Fruit fly (Drosophila melanogaster) whole organism, wandering third instar larva: ENCODE measurements around the gene Gbp3.

ENCODE experiments used
- Abd-B ChIP-seq: fragments of >200 bp; optimal IDR thresholded peaks from 2 replicates; lab custom pipeline; 2017; ENCODE audit warnings: missing biosample characterization, missing genetic modification characterization
- CG32264 ChIP-seq: fragments of 200-800 bp; sonication (Bioruptor generic); optimal IDR thresholded peaks from 2 replicates; lab custom pipeline; 2016; ENCODE audit warnings: missing biosample characterization, missing genetic modification characterization
- CG9705 ChIP-seq: fragments of 200-800 bp; sonication (Bioruptor generic); optimal IDR thresholded peaks from 2 replicates; lab custom pipeline; 2018; ENCODE audit warnings: missing biosample characterization, mild to moderate bottlenecking, missing genetic modification characterization
- CrebA ChIP-seq: fragments of 200-800 bp; sonication (Bioruptor generic); optimal IDR thresholded peaks from 2 replicates; lab custom pipeline; 2016; ENCODE audit warnings: missing biosample characterization, mild to moderate bottlenecking, missing genetic modification characterization, borderline replicate concordance
- Dfd ChIP-seq: fragments of >200 bp; optimal IDR thresholded peaks from 2 replicates; lab custom pipeline; 2017; ENCODE audit warnings: missing biosample characterization, missing genetic modification characterization
- Hnf4 ChIP-seq: fragments of 200-800 bp; sonication (Bioruptor generic); optimal IDR thresholded peaks from 2 replicates; lab custom pipeline; 2016; ENCODE audit warnings: missing biosample characterization, mild to moderate bottlenecking, missing genetic modification characterization
- Hr78 ChIP-seq: fragments of >200 bp; optimal IDR thresholded peaks from 2 replicates; lab custom pipeline; 2017; ENCODE audit warnings: missing biosample characterization, missing genetic modification characterization
- Hr83 ChIP-seq: fragments of 200-300 bp; sonication (Bioruptor generic); optimal IDR thresholded peaks from 2 replicates; lab custom pipeline; 2016; ENCODE audit warnings: missing biosample characterization, mild to moderate bottlenecking, missing genetic modification characterization, moderate library complexity; ENCODE audit not compliant: poor library complexity, severe bottlenecking
- Jra ChIP-seq: sonication (Bioruptor generic); optimal IDR thresholded peaks from 2 replicates; lab custom pipeline; 2016; ENCODE audit warnings: missing biosample characterization, missing genetic modification characterization
- Mio ChIP-seq: sonication (Bioruptor generic); optimal IDR thresholded peaks from 2 replicates; lab custom pipeline; 2016; ENCODE audit warnings: missing biosample characterization, missing genetic modification characterization
- Myc ChIP-seq: fragments of >200 bp; optimal IDR thresholded peaks from 2 replicates; lab custom pipeline; 2017
- N ChIP-seq: fragments of >200 bp; optimal IDR thresholded peaks from 2 replicates; lab custom pipeline; 2018; ENCODE audit warnings: missing biosample characterization, missing external identifiers, missing genetic modification characterization
- Rel ChIP-seq, 2 experiments: fragments of 200-800 bp; sonication (Bioruptor generic) in 1 of 2; optimal IDR thresholded peaks; 2 replicates in 1 of 2; 3 replicates in 1 of 2; lab custom pipeline; 2016 to 2019; ENCODE audit warnings: mild to moderate bottlenecking in 2 of 2, missing biosample characterization in 2 of 2, missing genetic modification characterization in 2 of 2, moderate library complexity in 1 of 2
- Sp1 ChIP-seq: fragments of 200-800 bp; sonication (Bioruptor generic); optimal IDR thresholded peaks from 3 replicates; lab custom pipeline; 2019; ENCODE audit warnings: missing biosample characterization, mild to moderate bottlenecking, missing genetic modification characterization, moderate library complexity
- Vsx2 ChIP-seq: fragments of 200-300, 225-300 bp; sonication (Bioruptor generic); optimal IDR thresholded peaks from 2 replicates; lab custom pipeline; 2018; ENCODE audit warnings: missing biosample characterization, missing genetic modification characterization; ENCODE audit not compliant: partially characterized antibody
- br ChIP-seq: fragments of 200-800 bp; sonication (Bioruptor generic); optimal IDR thresholded peaks from 2 replicates; lab custom pipeline; 2016; ENCODE audit warnings: missing biosample characterization, missing genetic modification characterization
- brk ChIP-seq: fragments of 200-800 bp; sonication (Bioruptor generic); optimal IDR thresholded peaks from 2 replicates; lab custom pipeline; 2016; ENCODE audit warnings: missing biosample characterization, mild to moderate bottlenecking, missing genetic modification characterization
- dl ChIP-seq, 2 experiments: fragments of 175-275, 200-275 bp in 1 of 2; fragments of 200-275 bp in 1 of 2; sonication (Bioruptor generic); optimal IDR thresholded peaks; lab custom pipeline; 2018; ENCODE audit warnings: mild to moderate bottlenecking in 2 of 2, missing biosample characterization in 2 of 2, missing genetic modification characterization in 2 of 2, moderate library complexity in 2 of 2; ENCODE audit not compliant: partially characterized antibody in 2 of 2, insufficient read depth in 1 of 2
- dmrt93B ChIP-seq: fragments of 200-800 bp; sonication (Bioruptor generic); optimal IDR thresholded peaks from 2 replicates; lab custom pipeline; 2018; ENCODE audit warnings: missing biosample characterization, mild to moderate bottlenecking, missing genetic modification characterization
- dsf ChIP-seq: sonication (Bioruptor generic); optimal IDR thresholded peaks from 2 replicates; lab custom pipeline; 2016; ENCODE audit warnings: missing biosample characterization, missing genetic modification characterization, borderline replicate concordance
- ey ChIP-seq: fragments of 200-800 bp; sonication (Bioruptor generic); optimal IDR thresholded peaks from 2 replicates; lab custom pipeline; 2016; ENCODE audit warnings: missing biosample characterization, missing genetic modification characterization
- foxo ChIP-seq, 2 experiments: fragments of 200-800 bp; sonication (Bioruptor generic); optimal IDR thresholded peaks; 2 replicates in 1 of 2; 3 replicates in 1 of 2; lab custom pipeline; 2016 to 2017; ENCODE audit warnings: missing biosample characterization in 2 of 2, missing genetic modification characterization in 2 of 2
- fru ChIP-seq: fragments of 200-800 bp; sonication (Bioruptor generic); optimal IDR thresholded peaks from 3 replicates; lab custom pipeline; 2016; ENCODE audit warnings: missing biosample characterization, mild to moderate bottlenecking, missing genetic modification characterization
- h ChIP-seq: fragments of 200-800 bp; sonication (Bioruptor generic); optimal IDR thresholded peaks from 3 replicates; lab custom pipeline; 2016; ENCODE audit warnings: missing biosample characterization, mild to moderate bottlenecking, missing genetic modification characterization
- jim ChIP-seq: fragments of 175-275, 200-325 bp; sonication (Bioruptor generic); optimal IDR thresholded peaks from 2 replicates; lab custom pipeline; 2016; ENCODE audit warnings: missing biosample characterization, mild to moderate bottlenecking, missing genetic modification characterization
- lola ChIP-seq: fragments of >200 bp; optimal IDR thresholded peaks from 2 replicates; lab custom pipeline; 2017; ENCODE audit warnings: missing biosample characterization, missing genetic modification characterization
- pan ChIP-seq: fragments of >200 bp; optimal IDR thresholded peaks from 2 replicates; lab custom pipeline; 2017
- psq ChIP-seq: fragments of 200-800 bp; sonication (Bioruptor generic); optimal IDR thresholded peaks from 3 replicates; lab custom pipeline; 2017; ENCODE audit warnings: missing biosample characterization, mild to moderate bottlenecking, missing genetic modification characterization, moderate library complexity
- sage ChIP-seq: fragments of 200-800 bp; sonication (Bioruptor generic); optimal IDR thresholded peaks from 2 replicates; lab custom pipeline; 2016; ENCODE audit warnings: missing biosample characterization, mild to moderate bottlenecking, missing genetic modification characterization
- sv ChIP-seq: fragments of 200-800 bp; sonication (Bioruptor generic); optimal IDR thresholded peaks from 3 replicates; lab custom pipeline; 2016; ENCODE audit warnings: missing biosample characterization, missing genetic modification characterization
- tai ChIP-seq: sonication (Bioruptor generic); optimal IDR thresholded peaks from 2 replicates; lab custom pipeline; 2016; ENCODE audit warnings: missing biosample characterization, missing genetic modification characterization
- usp ChIP-seq: fragments of >200 bp; optimal IDR thresholded peaks from 2 replicates; lab custom pipeline; 2017; ENCODE audit warnings: missing biosample characterization, missing genetic modification characterization
- woc ChIP-seq: sonication (Bioruptor generic); optimal IDR thresholded peaks from 2 replicates; lab custom pipeline; 2016; ENCODE audit warnings: missing biosample characterization, mild to moderate bottlenecking, missing genetic modification characterization

Gbp3 gene

DNA sequence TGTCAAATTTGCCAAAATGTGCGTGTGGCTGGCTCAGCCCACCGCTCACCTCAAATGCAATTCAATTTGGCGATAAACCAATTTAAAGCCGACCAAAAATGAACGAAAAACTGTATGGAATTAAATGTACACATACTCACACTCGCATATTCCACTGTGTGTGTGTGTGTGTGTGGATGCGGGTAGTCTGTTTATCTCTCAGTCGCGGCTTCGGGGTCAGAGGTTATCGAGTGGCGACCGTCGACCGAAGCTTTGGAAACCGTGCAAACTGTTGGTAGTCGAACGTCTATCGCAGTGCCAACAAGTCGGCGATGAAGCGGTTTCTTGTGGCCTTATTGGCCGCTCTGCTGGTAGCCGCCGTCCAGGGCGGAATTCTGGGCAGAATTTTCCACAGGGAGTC is at the start of gene Gbp3:
Gene Gbp3, plus strand, starts transcription at position 274 of the 400 bp plus-strand sequence.
- TF ChIP-seq foxo (GFP tag; optimal IDR thresholded peaks at IDR 0.05; lab: Kevin White, UChicago), result no peak
- no peak for TF ChIP-seq sv
- TF ChIP-seq jim (GFP tag; lab: Kevin White, UChicago), result no peak
- no peak for TF ChIP-seq Rel (GFP tag; optimal IDR thresholded peaks at IDR 0.05; lab: Kevin White, UChicago)
- TF ChIP-seq Rel (tag; optimal IDR thresholded peaks at IDR 0.05; lab: Kevin White, UChicago), result no peak
- no peak for TF ChIP-seq Vsx2 (GFP tag; lab: Kevin White, UChicago)
- no peak for TF ChIP-seq tai (GFP tag; lab: Kevin White, UChicago)
- no peak for TF ChIP-seq dmrt93B (GFP tag; lab: Kevin White, UChicago)
- no peak for TF ChIP-seq Abd-B (GFP tag; lab: Kevin White, UChicago)
- no peak for TF ChIP-seq CG32264 (GFP tag; lab: Kevin White, UChicago)
- TF ChIP-seq CrebA (GFP tag; lab: Kevin White, UChicago), result no peak
- no peak for TF ChIP-seq h (GFP tag; lab: Kevin White, UChicago)
- TF ChIP-seq dl (GFP tag; optimal IDR thresholded peaks at IDR 0.05; lab: Kevin White, UChicago; ENCODE audit: insufficient read depth in 1 of 2, partially characterized antibody in 2 of 2), result no peak
- no peak for TF ChIP-seq br (GFP tag; lab: Kevin White, UChicago)
- no peak for TF ChIP-seq ey (GFP tag; lab: Kevin White, UChicago)
- no peak for TF ChIP-seq Hr78 (GFP tag; lab: Kevin White, UChicago)
- no peak for TF ChIP-seq sage (GFP tag; lab: Kevin White, UChicago)
- TF ChIP-seq Dfd (GFP tag; lab: Kevin White, UChicago), result no peak

DNA sequence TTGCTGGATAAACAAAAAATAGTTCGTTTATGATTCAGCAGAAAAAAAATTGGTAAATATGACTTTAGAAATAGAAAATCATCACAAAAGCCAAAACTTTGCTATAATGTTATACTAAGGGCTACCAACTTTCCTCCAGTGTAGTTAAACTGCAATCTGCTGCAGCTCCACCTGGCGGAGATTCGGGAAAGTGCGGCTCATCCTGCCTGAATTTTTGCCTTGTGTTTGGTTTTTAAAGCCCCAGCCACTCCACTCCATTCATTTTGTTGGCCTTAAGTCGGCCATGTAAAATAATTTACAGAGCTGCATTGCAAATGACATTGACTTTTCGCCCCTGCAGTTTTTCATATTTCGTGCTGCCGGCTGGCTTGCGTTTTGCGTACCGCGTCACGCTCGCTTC is 11.8 kb upstream of the Gbp3 start:
- no peak for TF ChIP-seq pan (lab: Kevin White, UChicago)
- no peak for TF ChIP-seq Rel (GFP tag; optimal IDR thresholded peaks at IDR 0.05; lab: Kevin White, UChicago)
- TF ChIP-seq Rel (tag; optimal IDR thresholded peaks at IDR 0.05; lab: Kevin White, UChicago), result no peak
- no peak for TF ChIP-seq N (GFP tag; lab: Kevin White, UChicago)
- no peak for TF ChIP-seq Abd-B (GFP tag; lab: Kevin White, UChicago)
- TF ChIP-seq, all 38 proteins: peak for 0

DNA sequence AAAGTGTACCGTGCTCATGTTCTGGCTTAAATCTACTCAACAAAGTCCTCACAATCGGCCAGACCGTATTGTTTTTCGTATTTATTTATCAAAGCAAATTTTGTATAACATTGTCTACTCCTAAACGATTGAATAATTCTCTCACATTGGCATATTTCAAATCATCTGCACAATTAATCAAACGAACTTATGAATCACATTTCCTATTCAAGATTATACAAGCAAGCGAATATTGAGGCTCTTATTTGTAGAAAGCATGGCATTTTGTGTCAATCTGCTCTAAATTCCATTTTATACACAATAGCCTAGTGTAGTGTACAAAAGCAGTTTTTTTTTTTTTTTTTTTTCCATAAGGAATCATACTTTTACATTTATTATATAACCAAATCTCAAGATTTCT is 11.1 kb upstream of the Gbp3 start, which contains the start of gene Tpl94D:
Gene Tpl94D, plus strand, starts transcription at position 301 of the 400 bp plus-strand sequence.
- TF ChIP-seq Sp1 (GFP tag; lab: Kevin White, UChicago) (no peak), CG32264 (GFP tag; lab: Kevin White, UChicago) (no peak), woc (no peak), Myc (no peak), Jra (GFP tag; lab: Kevin White, UChicago) (no peak), CG9705 (GFP tag; lab: Kevin White, UChicago) (no peak), Hr78 (GFP tag; lab: Kevin White, UChicago) (no peak), Abd-B (GFP tag; lab: Kevin White, UChicago) (no peak), fru (GFP tag; lab: Kevin White, UChicago) (no peak), dsf (no peak), pan (lab: Kevin White, UChicago) (no peak), Vsx2 (GFP tag; lab: Kevin White, UChicago) (no peak), Hr83 (no peak), h (GFP tag; lab: Kevin White, UChicago) (no peak), brk (GFP tag; lab: Kevin White, UChicago) (no peak), tai (GFP tag; lab: Kevin White, UChicago) (no peak), lola (GFP tag; lab: Kevin White, UChicago) (no peak), psq (GFP tag; lab: Kevin White, UChicago) (no peak)
- TF ChIP-seq, all 38 proteins: peak for 0

DNA sequence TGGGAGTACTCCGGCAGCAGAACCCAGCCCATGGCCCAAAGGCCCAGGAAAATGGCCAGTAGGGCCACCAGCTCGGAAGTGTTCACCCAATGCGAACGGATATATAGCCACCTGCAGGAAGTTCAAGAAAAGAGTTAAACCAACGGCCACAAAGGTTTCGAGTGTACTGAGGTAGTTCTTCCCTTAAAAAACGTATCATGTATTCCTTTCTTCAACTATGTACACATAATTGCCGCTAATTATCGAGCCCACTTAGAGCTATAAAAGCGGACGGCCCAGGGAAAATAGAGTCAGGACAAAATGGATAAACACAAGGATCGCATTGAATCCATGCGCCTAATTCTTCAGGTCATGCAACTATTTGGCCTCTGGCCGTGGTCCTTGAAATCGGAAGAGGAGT is 9.9 kb downstream of the Gbp3 start, which contains the start of gene Or94a:
Gene Or94a, plus strand, starts transcription at position 301 of the 400 bp plus-strand sequence.
- no peak for TF ChIP-seq woc
- TF ChIP-seq Hnf4 (GFP tag; lab: Kevin White, UChicago), result no peak
- TF ChIP-seq jim (GFP tag; lab: Kevin White, UChicago), result no peak
- TF ChIP-seq Hr78 (GFP tag; lab: Kevin White, UChicago), result no peak
- no peak for TF ChIP-seq Myc
- no peak for TF ChIP-seq Mio (GFP tag; lab: Kevin White, UChicago)
- TF ChIP-seq usp, result no peak
